Worm (Caenorhabditis elegans) whole organism, midembryonic: ENCODE results near the gene Y59A8B.19.

ENCODE experiments used
- T22C8.4 ChIP-seq: fragments of 200-800 bp; sonication (Bioruptor generic); IDR thresholded peaks from 2 replicates; pipeline ENCODE4 v1.3.6; 2022; ENCODE audit warnings: missing genetic modification characterization, missing compliant biosample characterization
- cog-1 ChIP-seq: sonication (generic microtip); optimal IDR thresholded peaks from 2 replicates; lab custom pipeline; 2016; ENCODE audit warnings: missing genetic modification characterization, missing compliant biosample characterization
- ref-1 ChIP-seq: fragments of 200-800 bp; sonication (Bioruptor generic); conservative IDR thresholded peaks from 2 replicates; pipeline ENCODE4 v1.3.6; 2022; ENCODE audit warnings: missing genetic modification reagents, missing genetic modification characterization, missing compliant biosample characterization
- tab-1 ChIP-seq: fragments of 200-800 bp; sonication (Bioruptor generic); IDR thresholded peaks from 2 replicates; pipeline ENCODE4 v1.3.6; 2022; ENCODE audit warnings: missing genetic modification characterization, missing compliant biosample characterization

DNA sequence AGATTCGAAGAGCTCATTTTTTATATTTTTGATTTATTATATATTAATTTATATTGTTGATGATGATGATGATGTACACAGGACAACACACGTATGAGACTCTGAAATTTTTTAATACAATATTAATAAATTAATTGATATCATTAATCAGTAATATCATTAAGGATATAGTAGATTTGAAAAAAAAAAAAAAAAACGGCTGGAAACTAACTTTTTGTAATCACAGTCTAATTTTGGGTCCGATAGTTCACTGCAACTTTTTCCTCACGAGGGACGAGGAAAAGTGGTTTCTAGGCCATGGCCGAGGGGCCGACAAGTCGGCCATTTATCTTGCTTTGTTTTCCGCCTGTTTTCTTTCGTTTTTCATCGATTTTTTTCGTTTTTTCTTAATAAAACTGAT is 40.3 kb upstream of the Y59A8B.19 start, which contains the start of gene gck-3:
- TF ChIP-seq T22C8.4, result no peak
- no peak for TF ChIP-seq ref-1 (GFP tag; lab: Robert Waterston, UW)
- no peak for TF ChIP-seq cog-1
- TF ChIP-seq tab-1 (GFP tag; lab: Robert Waterston, UW), result no peak
